Worm (Caenorhabditis elegans) whole organism, midembryonic: ENCODE data around the gene tbp-1.

Experiments
- T22C8.4 ChIP-seq: fragments of 200-800 bp; sonication (Bioruptor generic); IDR thresholded peaks from 2 replicates; pipeline ENCODE4 v1.3.6; 2022; ENCODE audit warnings: missing genetic modification characterization, missing compliant biosample characterization
- cog-1 ChIP-seq: sonication (generic microtip); optimal IDR thresholded peaks from 2 replicates; lab custom pipeline; 2016; ENCODE audit warnings: missing genetic modification characterization, missing compliant biosample characterization
- flt-1 ChIP-seq: fragments of 200-800 bp; sonication (Bioruptor generic); IDR thresholded peaks from 2 replicates; pipeline ENCODE4 v1.3.6; 2022; ENCODE audit warnings: missing genetic modification characterization, missing compliant biosample characterization
- klf-2 ChIP-seq: fragments of 200-800 bp; sonication (Bioruptor generic); conservative IDR thresholded peaks from 2 replicates; pipeline ENCODE4 v1.3.6; 2022; ENCODE audit warnings: missing genetic modification reagents, missing genetic modification characterization, missing compliant biosample characterization
- med-1 ChIP-seq: sonication (generic microtip); optimal IDR thresholded peaks from 2 replicates; lab custom pipeline; 2017; ENCODE audit warnings: missing genetic modification characterization, mild to moderate bottlenecking, missing compliant biosample characterization, antibody characterized with exemption, missing genetic modification reagents; ENCODE audit not compliant: insufficient read depth
- ref-1 ChIP-seq: fragments of 200-800 bp; sonication (Bioruptor generic); conservative IDR thresholded peaks from 2 replicates; pipeline ENCODE4 v1.3.6; 2022; ENCODE audit warnings: missing genetic modification reagents, missing genetic modification characterization, missing compliant biosample characterization
- tab-1 ChIP-seq: fragments of 200-800 bp; sonication (Bioruptor generic); IDR thresholded peaks from 2 replicates; pipeline ENCODE4 v1.3.6; 2022; ENCODE audit warnings: missing genetic modification characterization, missing compliant biosample characterization
- ztf-23 ChIP-seq: fragments of 200-800 bp; sonication (Bioruptor generic); IDR thresholded peaks from 2 replicates; pipeline ENCODE4 v1.3.6; 2022; ENCODE audit warnings: missing genetic modification reagents, missing genetic modification characterization, missing compliant biosample characterization
- ztf-29 ChIP-seq: fragments of 200-800 bp; sonication (Bioruptor generic); IDR thresholded peaks from 2 replicates; pipeline ENCODE4 v1.3.6; 2022; ENCODE audit warnings: missing genetic modification reagents, missing genetic modification characterization, missing compliant biosample characterization

Gene tbp-1

ce11 chrIII:7357356-7357755 is 26.5 kb upstream of the tbp-1 start, which contains the start of gene F08F8.10:
Gene F08F8.10 (minus strand): TSS chrIII:7357393.
- peak; percentile 19 for TF ChIP-seq cog-1 (tag; lab: Kevin White, UChicago)
- TF ChIP-seq ztf-23 (GFP tag; lab: Robert Waterston, UW): peak; percentile 17; the same call in 1 of the 2 replicates
- no peak for TF ChIP-seq flt-1 (GFP tag; lab: Robert Waterston, UW)

- no peak for TF ChIP-seq ztf-23 (GFP tag; lab: Robert Waterston, UW)
- TF ChIP-seq med-1: no peak
- TF ChIP-seq klf-2 (GFP tag; lab: Robert Waterston, UW): no peak
- TF ChIP-seq ztf-29: no peak
- no peak for TF ChIP-seq flt-1 (GFP tag; lab: Robert Waterston, UW)
- no peak for TF ChIP-seq ref-1 (GFP tag; lab: Robert Waterston, UW)
- no peak for TF ChIP-seq tab-1 (GFP tag; lab: Robert Waterston, UW)
- TF ChIP-seq T22C8.4 (GFP tag; lab: Robert Waterston, UW): no peak
- no peak for TF ChIP-seq cog-1 (tag; lab: Kevin White, UChicago)
Observed at ce11 chrIII:7358627-7359026, 25.2 kb upstream of the tbp-1 start.

- TF ChIP-seq cog-1 (tag; lab: Kevin White, UChicago): no peak
- 0 out of 2 replicates have a peak, but pooled peaks have one; percentile 27 for TF ChIP-seq ztf-23 (GFP tag; lab: Robert Waterston, UW)
Observed at ce11 chrIII:7359037-7359548, 24.7 kb upstream of the tbp-1 start, which contains the start of the genes eco-1 and hmgr-1. Gene eco-1 (minus strand): TSS chrIII:7359095. Gene hmgr-1 (plus strand): TSS chrIII:7359498.

DNA sequence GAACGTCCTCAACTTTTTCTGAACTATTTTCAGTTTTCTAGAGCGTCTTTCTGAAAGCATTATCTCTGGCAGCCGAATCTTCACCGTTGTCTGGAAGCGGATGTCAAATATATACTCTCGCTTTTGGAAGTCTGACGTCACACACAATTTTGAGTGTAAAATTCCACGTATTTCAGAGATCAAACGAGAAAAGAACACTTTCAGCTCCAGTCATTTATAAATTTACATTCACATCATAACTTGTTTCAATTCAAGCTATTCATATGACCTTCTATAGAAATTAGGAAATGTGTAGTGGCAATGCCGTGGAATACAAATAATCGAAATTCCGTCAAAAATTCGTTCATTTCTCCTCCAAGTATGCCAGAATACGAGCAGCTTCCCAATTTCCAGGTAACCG is 18.2 kb upstream of the tbp-1 start, which contains the start of gene F08F8.11:
TSS of gene F08F8.11 (plus strand) at position 301 of the 400 bp plus-strand sequence.
- TF ChIP-seq cog-1 (tag; lab: Kevin White, UChicago) (no peak), ztf-29 (no peak), ref-1 (GFP tag; lab: Robert Waterston, UW) (no peak), ztf-23 (GFP tag; lab: Robert Waterston, UW) (no peak), med-1 (no peak), tab-1 (GFP tag; lab: Robert Waterston, UW) (no peak), klf-2 (GFP tag; lab: Robert Waterston, UW) (no peak), flt-1 (GFP tag; lab: Robert Waterston, UW) (no peak), T22C8.4 (GFP tag; lab: Robert Waterston, UW) (no peak)

DNA sequence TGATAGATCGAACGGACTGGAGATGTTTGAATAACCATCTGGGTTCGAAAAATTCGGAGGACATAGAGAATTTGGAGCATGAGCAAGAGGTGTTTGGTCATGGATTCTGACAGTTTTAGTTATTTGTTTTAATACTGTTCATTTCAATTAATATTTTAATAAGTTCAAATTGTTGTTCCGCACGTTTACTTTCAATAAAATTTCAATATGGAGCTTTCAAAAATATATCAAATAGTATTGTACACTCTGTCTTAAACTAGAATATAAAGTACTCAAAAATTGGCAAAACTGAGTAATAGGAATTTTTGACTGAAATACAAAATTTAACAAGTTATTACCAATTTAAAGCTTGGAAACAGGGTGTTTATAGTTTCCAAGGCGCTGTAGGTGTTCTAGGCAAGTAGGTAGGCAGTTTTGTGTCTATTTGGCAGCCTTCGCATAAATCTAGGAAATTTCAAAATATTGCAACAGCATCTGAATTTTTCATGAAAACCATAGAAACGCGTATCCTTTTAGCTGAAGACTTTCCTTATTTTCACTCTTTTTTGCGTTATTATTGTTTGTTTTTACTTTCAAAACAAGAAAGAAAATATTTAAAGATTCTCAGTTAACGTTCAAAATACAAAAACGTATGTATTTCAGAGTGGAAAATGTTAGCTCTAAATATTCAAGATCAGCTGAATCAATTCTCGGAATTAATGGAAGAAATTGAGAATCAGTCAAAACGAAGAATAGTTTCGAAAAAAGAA is 16.6 kb upstream of the tbp-1 start, which contains the start of the genes T20B12.5 and T20B12.4:
TSS of gene T20B12.5 (minus strand) at position 101 of the 749 bp plus-strand sequence.
TSS of gene T20B12.4 (plus strand) at position 699 of the 749 bp plus-strand sequence.
- TF ChIP-seq tab-1 (GFP tag; lab: Robert Waterston, UW) (no peak), cog-1 (tag; lab: Kevin White, UChicago) (no peak), med-1 (no peak), klf-2 (GFP tag; lab: Robert Waterston, UW) (no peak), ztf-23 (GFP tag; lab: Robert Waterston, UW) (no peak), ztf-29 (no peak), ref-1 (GFP tag; lab: Robert Waterston, UW) (no peak), T22C8.4 (GFP tag; lab: Robert Waterston, UW) (no peak), flt-1 (GFP tag; lab: Robert Waterston, UW) (no peak)

ce11 chrIII:7369394-7370024 is 14.3 kb upstream of the tbp-1 start:
- no peak for TF ChIP-seq ztf-29
- TF ChIP-seq flt-1 (GFP tag; lab: Robert Waterston, UW): no peak
- TF ChIP-seq cog-1 (tag; lab: Kevin White, UChicago): no peak
- TF ChIP-seq tab-1 (GFP tag; lab: Robert Waterston, UW): no peak

DNA sequence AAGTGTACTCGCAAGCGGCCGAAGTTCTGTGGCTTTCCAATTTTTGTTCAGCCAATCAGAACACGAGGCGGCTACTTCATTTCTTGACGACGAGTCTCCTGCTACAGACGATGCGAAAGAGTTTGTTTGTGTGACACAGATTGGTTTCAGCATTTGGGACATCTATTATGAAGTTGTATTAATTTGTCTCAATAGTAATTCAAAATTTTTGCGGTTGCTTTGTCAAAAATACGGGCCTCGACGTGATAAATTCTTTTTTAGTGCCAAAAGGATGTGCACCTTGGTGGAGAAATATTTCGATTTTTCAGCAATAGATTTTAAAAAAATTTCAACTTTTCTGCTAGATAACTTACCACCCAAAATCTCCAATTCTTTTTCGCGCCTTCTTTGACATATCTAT is 13.3 kb upstream of the tbp-1 start:
- TF ChIP-seq med-1 (no peak), tab-1 (GFP tag; lab: Robert Waterston, UW) (no peak), flt-1 (GFP tag; lab: Robert Waterston, UW) (no peak), T22C8.4 (GFP tag; lab: Robert Waterston, UW) (no peak), klf-2 (GFP tag; lab: Robert Waterston, UW) (no peak), ztf-29 (no peak), ref-1 (GFP tag; lab: Robert Waterston, UW) (no peak), cog-1 (tag; lab: Kevin White, UChicago) (no peak), ztf-23 (GFP tag; lab: Robert Waterston, UW) (no peak)

- no peak for TF ChIP-seq tab-1 (GFP tag; lab: Robert Waterston, UW)
- TF ChIP-seq flt-1 (GFP tag; lab: Robert Waterston, UW): no peak
- no peak for TF ChIP-seq T22C8.4 (GFP tag; lab: Robert Waterston, UW)
- no peak for TF ChIP-seq klf-2 (GFP tag; lab: Robert Waterston, UW)
- TF ChIP-seq ref-1 (GFP tag; lab: Robert Waterston, UW): no peak
- no peak for TF ChIP-seq ztf-29
- no peak for TF ChIP-seq ztf-23 (GFP tag; lab: Robert Waterston, UW)
- no peak for TF ChIP-seq cog-1 (tag; lab: Kevin White, UChicago)
- TF ChIP-seq med-1: no peak
Observed at ce11 chrIII:7373802-7374435, 9.9 kb upstream of the tbp-1 start.
